Worm (Caenorhabditis elegans) whole organism, mixed stage, embryonic: ENCODE data around the gene F41H10.4.

Experiments used
- M03D4.4 ChIP-seq: sonication (generic microtip); optimal IDR thresholded peaks from 2 replicates; lab custom pipeline; 2017; ENCODE audit warnings: mild to moderate bottlenecking, missing genetic modification characterization, missing compliant biosample characterization
- bed-3 ChIP-seq: fragments of 200-800 bp; sonication (Bioruptor generic); optimal IDR thresholded peaks from 3 replicates; lab custom pipeline; 2018; ENCODE audit warnings: mild to moderate bottlenecking, missing genetic modification characterization, moderate library complexity, missing compliant biosample characterization
- blmp-1 ChIP-seq: fragments of 150-350 bp; optimal IDR thresholded peaks from 2 replicates; lab custom pipeline; 2014; ENCODE audit warnings: missing biosample characterization, missing genetic modification characterization
- ceh-39 ChIP-seq: fragments of 150-350 bp; optimal IDR thresholded peaks from 2 replicates; lab custom pipeline; 2014; ENCODE audit warnings: missing biosample characterization, missing genetic modification characterization
- ceh-43 ChIP-seq: fragments of 200-800 bp; sonication (Bioruptor generic); optimal IDR thresholded peaks from 2 replicates; lab custom pipeline; 2018; ENCODE audit warnings: mild to moderate bottlenecking, missing genetic modification characterization, moderate library complexity, missing compliant biosample characterization
- cnd-1 ChIP-seq: fragments of 200-800 bp; sonication (Bioruptor generic); optimal IDR thresholded peaks from 2 replicates; lab custom pipeline; 2018; ENCODE audit warnings: mild to moderate bottlenecking, missing genetic modification characterization, missing compliant biosample characterization
- drap-1 ChIP-seq: fragments of 200-800 bp; sonication (Bioruptor generic); optimal IDR thresholded peaks from 3 replicates; lab custom pipeline; 2018; ENCODE audit warnings: mild to moderate bottlenecking, missing genetic modification characterization, missing compliant biosample characterization
- elt-1 ChIP-seq: sonication (generic microtip); optimal IDR thresholded peaks from 2 replicates; lab custom pipeline; 2017; ENCODE audit warnings: missing genetic modification characterization, mild to moderate bottlenecking, missing compliant biosample characterization, antibody characterized with exemption, moderate library complexity, borderline replicate concordance; ENCODE audit not compliant: insufficient read depth
- elt-3 ChIP-seq: fragments of 150-350 bp; optimal IDR thresholded peaks from 2 replicates; lab custom pipeline; 2014; ENCODE audit warnings: missing biosample characterization, missing genetic modification characterization
- flh-1 ChIP-seq: fragments of 200-800 bp; sonication (Bioruptor generic); optimal IDR thresholded peaks from 2 replicates; lab custom pipeline; 2018; ENCODE audit warnings: mild to moderate bottlenecking, missing genetic modification characterization, moderate library complexity, missing compliant biosample characterization
- ham-2 ChIP-seq: fragments of 200-800 bp; sonication (Bioruptor generic); optimal IDR thresholded peaks from 2 replicates; lab custom pipeline; 2018; ENCODE audit warnings: mild to moderate bottlenecking, missing genetic modification characterization, missing compliant biosample characterization
- hlh-1 ChIP-seq: fragments of 150-350 bp; optimal IDR thresholded peaks from 2 replicates; lab custom pipeline; 2014; ENCODE audit warnings: missing biosample characterization, missing genetic modification reagents, missing genetic modification characterization
- lin-13 ChIP-seq: fragments of 150-350 bp; optimal IDR thresholded peaks from 2 replicates; lab custom pipeline; 2014; ENCODE audit warnings: missing biosample characterization, missing genetic modification characterization
- lin-32 ChIP-seq: fragments of 200-800 bp; sonication (Bioruptor generic); optimal IDR thresholded peaks from 2 replicates; lab custom pipeline; 2018; ENCODE audit warnings: mild to moderate bottlenecking, missing genetic modification characterization, missing compliant biosample characterization
- lsy-2 ChIP-seq: fragments of 150-350 bp; optimal IDR thresholded peaks from 2 replicates; lab custom pipeline; 2014; ENCODE audit warnings: missing biosample characterization, missing genetic modification characterization
- mab-5 ChIP-seq: fragments of 150-350 bp; optimal IDR thresholded peaks from 2 replicates; lab custom pipeline; 2014; ENCODE audit warnings: missing biosample characterization, missing genetic modification characterization
- mep-1 ChIP-seq: fragments of 150-350 bp; optimal IDR thresholded peaks from 2 replicates; lab custom pipeline; 2017; ENCODE audit warnings: missing biosample characterization, missing genetic modification reagents, missing genetic modification characterization, inconsistent platforms
- nhr-12 ChIP-seq: fragments of 150-350 bp; optimal IDR thresholded peaks from 2 replicates; lab custom pipeline; 2014; ENCODE audit warnings: missing biosample characterization, missing genetic modification characterization
- nhr-2 ChIP-seq: fragments of 150-350 bp; optimal IDR thresholded peaks from 2 replicates; lab custom pipeline; 2014; ENCODE audit warnings: missing biosample characterization, missing genetic modification characterization
- nhr-237 ChIP-seq: fragments of 150-350 bp; optimal IDR thresholded peaks from 2 replicates; lab custom pipeline; 2014; ENCODE audit warnings: missing biosample characterization, missing genetic modification characterization
- nhr-28 ChIP-seq: fragments of 150-350 bp; optimal IDR thresholded peaks from 2 replicates; lab custom pipeline; 2014; ENCODE audit warnings: missing biosample characterization, missing genetic modification characterization
- nhr-76 ChIP-seq: sonication (generic microtip); optimal IDR thresholded peaks from 2 replicates; lab custom pipeline; 2017; ENCODE audit warnings: missing biosample characterization, missing genetic modification characterization
- pha-4 ChIP-seq: fragments of 150-350 bp; optimal IDR thresholded peaks from 2 replicates; lab custom pipeline; 2018; ENCODE audit warnings: missing biosample characterization, missing genetic modification reagents, missing genetic modification characterization
- sem-2 ChIP-seq: fragments of 200-800 bp; sonication (Bioruptor generic); optimal IDR thresholded peaks from 2 replicates; lab custom pipeline; 2018; ENCODE audit warnings: mild to moderate bottlenecking, missing genetic modification characterization, missing compliant biosample characterization
- snpc-4 ChIP-seq: fragments of 150-350 bp; optimal IDR thresholded peaks from 2 replicates; lab custom pipeline; 2014; ENCODE audit warnings: missing biosample characterization, missing genetic modification characterization
- sptf-1 ChIP-seq: sonication (generic microtip); optimal IDR thresholded peaks from 2 replicates; lab custom pipeline; 2017; ENCODE audit warnings: mild to moderate bottlenecking, missing genetic modification characterization, moderate library complexity, missing compliant biosample characterization
- tbx-8 ChIP-seq: fragments of 200-800 bp; sonication (Bioruptor generic); optimal IDR thresholded peaks from 2 replicates; lab custom pipeline; 2018; ENCODE audit warnings: mild to moderate bottlenecking, missing genetic modification characterization, moderate library complexity, missing compliant biosample characterization
- unc-120 ChIP-seq: sonication (generic microtip); optimal IDR thresholded peaks from 2 replicates; lab custom pipeline; 2017; ENCODE audit warnings: missing genetic modification characterization, missing compliant biosample characterization; ENCODE audit not compliant: poor library complexity, severe bottlenecking
- unc-39 ChIP-seq: fragments of 150-350 bp; optimal IDR thresholded peaks from 2 replicates; lab custom pipeline; 2014; ENCODE audit warnings: missing biosample characterization, missing genetic modification characterization
- unc-62 ChIP-seq: fragments of 150-350 bp; optimal IDR thresholded peaks from 2 replicates; lab custom pipeline; 2014; ENCODE audit warnings: missing biosample characterization, missing genetic modification reagents, missing genetic modification characterization
- zip-8 ChIP-seq: fragments of 150-350 bp; optimal IDR thresholded peaks from 2 replicates; lab custom pipeline; 2014; ENCODE audit warnings: missing biosample characterization, missing genetic modification characterization
- ztf-11 ChIP-seq: fragments of 150-350 bp; optimal IDR thresholded peaks from 2 replicates; lab custom pipeline; 2014; ENCODE audit warnings: missing biosample characterization, missing genetic modification characterization

The F41H10.4 gene

ce11 chrIV:5381334-5381733 lies 17.0 kb downstream of the F41H10.4 start, which contains the start of gene F41H10.2:
F41H10.2 (plus strand) TSS chrIV:5381634.
- TF ChIP-seq elt-3 (tag; lab: Kevin White, UChicago) (no peak), ham-2 (no peak), hlh-1 (tag; lab: Kevin White, UChicago) (no peak), nhr-76 (no peak), lin-13 (tag; lab: Kevin White, UChicago) (no peak), ztf-11 (tag; lab: Kevin White, UChicago) (no peak), zip-8 (tag; lab: Kevin White, UChicago) (no peak), pha-4 (tag; lab: Kevin White, UChicago) (no peak), lsy-2 (tag; lab: Kevin White, UChicago) (no peak), lin-32 (GFP tag; lab: Kevin White, UChicago) (no peak), flh-1 (GFP tag; lab: Kevin White, UChicago) (no peak), ceh-39 (tag; lab: Kevin White, UChicago) (no peak), mab-5 (no peak), tbx-8 (GFP tag; lab: Kevin White, UChicago) (no peak), nhr-12 (no peak), cnd-1 (tag; lab: Kevin White, UChicago) (no peak)

ce11 chrIV:5382609-5383008 lies 18.2 kb downstream of the F41H10.4 start, which contains the start of gene F41H10.1:
F41H10.1 (plus strand) TSS chrIV:5382909.
- TF ChIP-seq snpc-4 (no peak), ztf-11 (tag; lab: Kevin White, UChicago) (no peak), lin-13 (tag; lab: Kevin White, UChicago) (no peak), unc-62 (GFP tag; lab: Kevin White, UChicago) (no peak)

- TF ChIP-seq unc-39 (no peak), blmp-1 (no peak), nhr-28 (tag; lab: Kevin White, UChicago) (no peak), pha-4 (tag; lab: Kevin White, UChicago) (no peak), M03D4.4 (tag; lab: Kevin White, UChicago) (no peak), nhr-12 (no peak), lin-13 (tag; lab: Kevin White, UChicago) (no peak), sptf-1 (tag; lab: Kevin White, UChicago) (no peak), drap-1 (GFP tag; lab: Kevin White, UChicago) (no peak), nhr-2 (no peak), sem-2 (GFP tag; lab: Kevin White, UChicago) (no peak), lsy-2 (tag; lab: Kevin White, UChicago) (no peak), snpc-4 (no peak), zip-8 (tag; lab: Kevin White, UChicago) (no peak), ceh-43 (no peak)
Measured at ce11 chrIV:5385020-5385419, 20.7 kb downstream of the F41H10.4 start, which contains the start of gene F41H10.12. F41H10.12 (plus strand) TSS chrIV:5385320.

- TF ChIP-seq tbx-8 (GFP tag; lab: Kevin White, UChicago) (no peak), unc-120 (tag; lab: Kevin White, UChicago) (no peak), elt-1 (tag; lab: Kevin White, UChicago) (no peak), nhr-28 (tag; lab: Kevin White, UChicago) (no peak), nhr-12 (no peak), mep-1 (no peak), flh-1 (GFP tag; lab: Kevin White, UChicago) (no peak), sem-2 (GFP tag; lab: Kevin White, UChicago) (no peak), nhr-237 (tag; lab: Kevin White, UChicago) (no peak), bed-3 (no peak), ceh-39 (tag; lab: Kevin White, UChicago) (no peak), mab-5 (no peak), nhr-76 (no peak), drap-1 (GFP tag; lab: Kevin White, UChicago) (no peak), pha-4 (tag; lab: Kevin White, UChicago) (no peak), ham-2 (no peak), cnd-1 (tag; lab: Kevin White, UChicago) (no peak)
Measured at ce11 chrIV:5388477-5389065, 24.2 kb downstream of the F41H10.4 start, which contains the start of gene elo-6. elo-6 (minus strand) TSS chrIV:5388559.
